Worm (Caenorhabditis elegans): ENCODE results near the gene rpoa-49.

DNA sequence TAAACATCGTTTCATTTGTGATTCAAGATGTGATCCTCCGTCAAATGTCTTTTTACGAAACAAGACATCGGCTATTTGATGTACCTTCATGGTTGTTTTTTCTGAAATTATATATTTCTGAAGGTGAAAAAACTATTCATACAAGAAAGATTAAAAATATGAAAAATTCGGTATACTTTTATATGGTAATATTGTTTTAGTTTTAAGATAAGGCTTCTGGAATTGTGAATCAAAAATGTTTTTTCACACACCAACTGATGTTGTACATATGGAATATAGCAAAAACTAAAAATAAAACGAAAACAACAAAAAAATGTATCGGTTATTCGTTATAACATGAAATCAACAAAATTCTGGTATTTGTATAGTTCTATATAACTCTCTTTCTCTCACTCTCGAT, 7.6 kb upstream of the rpoa-49 start, which contains the start of gene F23F1.6:
- TF ChIP-seq elt-1 (tag; optimal IDR thresholded peaks at IDR 0.05) (no peak), unc-39 (tag; optimal IDR thresholded peaks at IDR 0.05) (no peak)
